Worm (Caenorhabditis elegans): Measurements from ENCODE around the gene poml-1.

ce11 chrX:13759676-13760447 is 37.1 kb upstream of the poml-1 start, which contains the start of gene cest-13:
- TF ChIP-seq ceh-19 (GFP tag; optimal IDR thresholded peaks at IDR 0.05) (no peak), hlh-6 (tag; optimal IDR thresholded peaks at IDR 0.05) (no peak), unc-55 (GFP tag; optimal IDR thresholded peaks at IDR 0.05) (no peak), nfya-1 (tag; optimal IDR thresholded peaks at IDR 0.05) (no peak), T23F11.4 (GFP tag; optimal IDR thresholded peaks at IDR 0.05) (no peak), ceh-31 (tag; optimal IDR thresholded peaks at IDR 0.05) (no peak), K02D7.2 (tag; optimal IDR thresholded peaks at IDR 0.05) (no peak), ceh-6 (GFP tag; optimal IDR thresholded peaks at IDR 0.05) (no peak), ceh-48 (tag; optimal IDR thresholded peaks at IDR 0.05) (no peak), tbx-2 (tag; optimal IDR thresholded peaks at IDR 0.05) (no peak), ets-4 (tag; optimal IDR thresholded peaks at IDR 0.05) (no peak), ttx-3 (tag; optimal IDR thresholded peaks at IDR 0.05) (no peak), unc-3 (GFP tag; conservative IDR thresholded peaks at IDR 0.05) (no peak), unc-3 (tag; optimal IDR thresholded peaks at IDR 0.05) (no peak)

Data from whole organism, late embryonic.